Worm (Caenorhabditis elegans) whole organism, late embryonic: Measurements from ENCODE around the gene idpc-2.

Experiments
- nhr-11 ChIP-seq: fragments of 150-350 bp; optimal IDR thresholded peaks from 2 replicates; lab custom pipeline; 2014; ENCODE audit warnings: missing biosample characterization, missing genetic modification characterization
- npax-4 ChIP-seq: sonication (generic microtip); optimal IDR thresholded peaks from 2 replicates; lab custom pipeline; 2016; ENCODE audit warnings: missing genetic modification characterization, missing compliant biosample characterization
- pag-3 ChIP-seq: sonication (generic microtip); optimal IDR thresholded peaks from 2 replicates; lab custom pipeline; 2016; ENCODE audit warnings: missing compliant biosample characterization, missing genetic modification characterization, borderline replicate concordance

DNA sequence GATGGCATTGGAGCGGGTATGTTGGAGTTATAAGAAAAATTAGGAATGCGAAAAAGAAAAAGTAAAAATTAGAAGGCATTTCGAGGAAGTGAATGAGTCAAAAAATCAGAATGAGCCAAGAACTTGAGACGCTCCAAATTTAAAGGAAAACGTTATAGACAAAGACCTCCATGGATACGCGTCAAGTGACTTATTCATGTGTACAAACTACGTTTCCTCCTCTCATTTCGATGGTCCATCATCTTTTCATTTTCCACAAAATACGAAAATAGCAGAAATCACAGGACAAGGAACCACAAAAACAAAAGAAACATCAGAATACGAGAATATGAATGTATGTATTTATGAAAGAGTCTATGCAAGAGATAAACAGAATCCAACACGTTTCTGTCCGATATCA lies 20.2 kb upstream of the idpc-2 start, which contains the start of gene F28A12.3:
- TF ChIP-seq npax-4 (tag; lab: Kevin White, UChicago), result no peak
- TF ChIP-seq nhr-11 (tag; lab: Kevin White, UChicago), result no peak
- no peak for TF ChIP-seq pag-3
